Worm (Caenorhabditis elegans) whole organism, midembryonic: Measurements from ENCODE around the gene rab-37.

Experiments used
- flt-1 ChIP-seq: fragments of 200-800 bp; sonication (Bioruptor generic); IDR thresholded peaks from 2 replicates; pipeline ENCODE4 v1.3.6; 2022; ENCODE audit warnings: missing genetic modification characterization, missing compliant biosample characterization
- med-1 ChIP-seq: sonication (generic microtip); optimal IDR thresholded peaks from 2 replicates; lab custom pipeline; 2017; ENCODE audit warnings: missing genetic modification characterization, mild to moderate bottlenecking, missing compliant biosample characterization, antibody characterized with exemption, missing genetic modification reagents; ENCODE audit not compliant: insufficient read depth

DNA sequence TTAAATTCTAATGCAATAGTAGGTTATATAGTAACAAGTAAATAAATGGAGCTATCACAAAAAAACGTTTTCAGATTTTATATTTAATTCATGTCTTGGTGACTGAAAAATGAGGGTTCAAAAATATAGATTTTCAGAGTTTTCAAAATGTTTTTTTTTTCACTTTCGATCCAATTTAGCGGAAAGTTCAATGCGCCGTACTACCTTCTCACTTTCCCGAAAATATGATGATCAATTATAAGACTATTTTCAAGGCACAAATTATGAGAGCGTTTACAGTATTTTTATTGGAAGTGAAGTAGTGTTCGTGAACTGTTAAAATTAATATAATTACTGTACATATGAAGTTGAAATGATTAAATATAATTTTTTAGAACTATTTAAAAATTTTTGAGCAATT lies 42.6 kb downstream of the rab-37 start:
- TF ChIP-seq med-1 (GFP tag; lab: Kevin White, UChicago) (no peak), flt-1 (no peak)
